Worm (Caenorhabditis elegans): ENCODE measurements around the gene ceph-41.

- TF ChIP-seq elt-2 (tag; optimal IDR thresholded peaks at IDR 0.05): no peak
- no peak for TF ChIP-seq ref-2 (tag; optimal IDR thresholded peaks at IDR 0.05)
- no peak for TF ChIP-seq sdc-2 (tag; optimal IDR thresholded peaks at IDR 0.05)
- TF ChIP-seq syd-9 (tag; optimal IDR thresholded peaks at IDR 0.05): no peak
Measured at ce11 chrIV:8152688-8153087, 25.7 kb downstream of the ceph-41 start.

Measured in whole organism, late embryonic.